Fruit fly (Drosophila melanogaster): Measurements from ENCODE around the gene Syx17.

The Syx17 gene

DNA sequence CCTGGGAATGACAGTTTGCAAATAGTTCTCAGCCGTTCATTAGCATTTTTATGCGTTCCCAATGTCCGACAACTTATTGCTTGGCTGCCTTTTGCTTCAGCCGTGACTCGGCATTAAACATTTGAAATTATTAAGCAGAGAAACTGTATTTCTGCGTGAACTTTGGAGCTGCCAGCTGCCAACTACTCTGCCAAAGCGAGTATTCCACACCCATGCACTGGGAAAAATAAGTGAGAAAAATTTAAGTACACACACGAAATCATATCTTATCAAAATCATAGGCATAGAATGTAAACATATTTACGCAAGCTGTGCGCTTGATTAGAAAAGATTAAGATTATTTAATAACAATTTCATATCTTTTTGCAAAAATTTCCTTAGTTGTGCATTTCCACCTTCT, 9.7 kb downstream of the Syx17 start (continued):
- TF ChIP-seq CG17361 (GFP tag; IDR thresholded peaks at IDR 0.05) (no peak), Jarid2 (GFP tag; optimal IDR thresholded peaks at IDR 0.05) (peak; percentile 5), fd102C (GFP tag; optimal IDR thresholded peaks at IDR 0.05) (no peak), lbe (GFP tag; optimal IDR thresholded peaks at IDR 0.05) (no peak), hth (optimal IDR thresholded peaks at IDR 0.05) (no peak), CG32532 (GFP tag; IDR thresholded peaks at IDR 0.05) (peak; percentile 71), Sry-δ (GFP tag; optimal IDR thresholded peaks at IDR 0.05) (no peak), Dek (tag; optimal IDR thresholded peaks at IDR 0.05) (no peak), CG1024 (GFP tag; IDR thresholded peaks at IDR 0.05) (no peak), CG7963 (GFP tag; IDR thresholded peaks at IDR 0.05; ENCODE audit: partially characterized antibody) (no peak), CG1792 (GFP tag; optimal IDR thresholded peaks at IDR 0.05) (no peak), btn (GFP tag; optimal IDR thresholded peaks at IDR 0.05) (no peak), CG9932 (GFP tag; IDR thresholded peaks at IDR 0.05) (peak; percentile 85), CG8478 (optimal IDR thresholded peaks at IDR 0.05) (no peak), Hr51 (GFP tag; optimal IDR thresholded peaks at IDR 0.05) (peak in 1 of 2 experiments; percentile 42), pum (GFP tag; optimal IDR thresholded peaks at IDR 0.05) (no peak), CG4282 (GFP tag; optimal IDR thresholded peaks at IDR 0.05) (no peak), D (optimal IDR thresholded peaks at IDR 0.05) (no peak), D (GFP tag; optimal IDR thresholded peaks at IDR 0.05) (no peak), emc (GFP tag; optimal IDR thresholded peaks at IDR 0.05) (peak; percentile 17), sima (GFP tag; optimal IDR thresholded peaks at IDR 0.05) (peak; percentile 26), ssp (GFP tag; IDR thresholded peaks at IDR 0.05) (0 out of 2 replicates have a peak, but pooled peaks have one; percentile 25), vnd (GFP tag; IDR thresholded peaks at IDR 0.05; ENCODE audit: partially characterized antibody) (no peak), toy (GFP tag; IDR thresholded peaks at IDR 0.05) (no peak), pnt (GFP tag; optimal IDR thresholded peaks at IDR 0.05) (peak; percentile 22), kni (GFP tag; optimal IDR thresholded peaks at IDR 0.05) (no peak), CG8359 (GFP tag; optimal IDR thresholded peaks at IDR 0.05; ENCODE audit: borderline replicate concordance) (no peak), CG6683 (GFP tag; optimal IDR thresholded peaks at IDR 0.05) (no peak), CG12071 (GFP tag; optimal IDR thresholded peaks at IDR 0.05) (no peak), Camta (GFP tag; optimal IDR thresholded peaks at IDR 0.05) (peak; percentile 23), trh (GFP tag; optimal IDR thresholded peaks at IDR 0.05) (no peak), Scr (GFP tag; IDR thresholded peaks at IDR 0.05; ENCODE audit: partially characterized antibody) (no peak), Hr39 (optimal IDR thresholded peaks at IDR 0.05) (no peak), Optix (GFP tag; IDR thresholded peaks at IDR 0.05) (peak; percentile 61; the same call in 2 of the 3 replicates), Taf1 (GFP tag; IDR thresholded peaks at IDR 0.05) (peak; percentile 49; the same call in 1 of the 2 replicates), CG13894 (tag; optimal IDR thresholded peaks at IDR 0.05) (peak; percentile 48), Rx (GFP tag; IDR thresholded peaks at IDR 0.05) (peak; percentile 49; the same call in 1 of the 2 replicates), ap (GFP tag; IDR thresholded peaks at IDR 0.05) (peak; percentile 65), CG7786 (GFP tag; optimal IDR thresholded peaks at IDR 0.05) (peak; percentile 22), Pdp1 (GFP tag; optimal IDR thresholded peaks at IDR 0.05) (peak; percentile 13 to 55), grau (tag; optimal IDR thresholded peaks at IDR 0.05) (peak; percentile 36), CG43689 (GFP tag; IDR thresholded peaks at IDR 0.05) (no peak), maf-S (GFP tag; optimal IDR thresholded peaks at IDR 0.05) (peak; percentile 3), en (GFP tag; optimal IDR thresholded peaks at IDR 0.05) (no peak), CG1647 (GFP tag; optimal IDR thresholded peaks at IDR 0.05) (no peak), z (GFP tag; IDR thresholded peaks at IDR 0.05) (no peak), dysf (GFP tag; IDR thresholded peaks at IDR 0.05) (peak; percentile 79), jigr1 (GFP tag; IDR thresholded peaks at IDR 0.05) (no peak), CG14860 (GFP tag; IDR thresholded peaks at IDR 0.05; ENCODE audit: partially characterized antibody) (no peak), Bteb2 (GFP tag; optimal IDR thresholded peaks at IDR 0.05) (peak; percentile 9), zen (tag; optimal IDR thresholded peaks at IDR 0.05) (no peak), CG14710 (tag; optimal IDR thresholded peaks at IDR 0.05) (no peak), Mad (GFP tag; optimal IDR thresholded peaks at IDR 0.05) (peak; percentile 10)
